Fruit fly (Drosophila melanogaster) whole organism, adult: ENCODE data around the gene CG13053.

Experiments
- CG12768 ChIP-seq: fragments of 200-800 bp; sonication (Bioruptor generic); optimal IDR thresholded peaks from 2 replicates; lab custom pipeline; 2017; ENCODE audit warnings: missing biosample characterization, missing genetic modification characterization, mild to moderate bottlenecking, moderate library complexity, missing genetic modification reagents
- CG14711 ChIP-seq: fragments of 200-800 bp; sonication (Bioruptor generic); optimal IDR thresholded peaks from 2 replicates; lab custom pipeline; 2018; ENCODE audit warnings: missing biosample characterization, mild to moderate bottlenecking, missing genetic modification characterization, moderate library complexity
- CG7045 ChIP-seq: fragments of 200-800 bp; sonication (Bioruptor generic); optimal IDR thresholded peaks from 2 replicates; lab custom pipeline; 2017; ENCODE audit warnings: missing biosample characterization, mild to moderate bottlenecking, missing genetic modification characterization
- CG7101 ChIP-seq: fragments of 200-800 bp; sonication (Bioruptor generic); optimal IDR thresholded peaks from 2 replicates; lab custom pipeline; 2018; ENCODE audit warnings: missing biosample characterization, mild to moderate bottlenecking, missing genetic modification characterization, moderate library complexity
- Mnt ChIP-seq: fragments of 200-800 bp; sonication (Bioruptor generic); optimal IDR thresholded peaks from 2 replicates; lab custom pipeline; 2016; ENCODE audit warnings: missing biosample characterization, mild to moderate bottlenecking, missing genetic modification characterization
- bab1 ChIP-seq: fragments of 200-800 bp; sonication (Bioruptor generic); optimal IDR thresholded peaks from 3 replicates; lab custom pipeline; 2019; ENCODE audit warnings: missing biosample characterization, mild to moderate bottlenecking, missing genetic modification characterization, moderate library complexity
- kay ChIP-seq: fragments of 200-800 bp; sonication (Bioruptor generic); peaks from one replicate; lab custom pipeline; 2016; ENCODE audit warnings: missing biosample characterization, missing genetic modification characterization, borderline replicate concordance
- ovo ChIP-seq: fragments of 200-800 bp; sonication (Bioruptor generic); optimal IDR thresholded peaks from 2 replicates; lab custom pipeline; 2016; ENCODE audit warnings: missing biosample characterization, missing genetic modification characterization
- pad ChIP-seq: fragments of 200-800 bp; sonication (Bioruptor generic); optimal IDR thresholded peaks from 3 replicates; lab custom pipeline; 2017; ENCODE audit warnings: missing biosample characterization, missing genetic modification characterization, mild to moderate bottlenecking, moderate library complexity, missing genetic modification reagents

- TF ChIP-seq CG7101 (tag; lab: Kevin White, UChicago) (no peak), CG12768 (GFP tag; lab: Kevin White, UChicago) (no peak), Mnt (GFP tag; lab: Kevin White, UChicago) (no peak), CG14711 (tag; lab: Kevin White, UChicago) (no peak), ovo (GFP tag; lab: Kevin White, UChicago) (no peak), bab1 (GFP tag; lab: Kevin White, UChicago) (no peak), pad (GFP tag; lab: Kevin White, UChicago) (no peak), CG7045 (GFP tag; lab: Kevin White, UChicago) (no peak), kay (GFP tag; lab: Kevin White, UChicago) (no peak)
These were observed 46.5 kb upstream of the CG13053 start, which contains the start of the genes CG13043 and CG13063 for dm6 chr3L:16305820-16306650.
